Fruit fly (Drosophila melanogaster): ENCODE data around the gene CG11756.
A peak's percentile ranks its signal among the peaks of the same experiment; 100 is the strongest.

Gene CG11756

DNA sequence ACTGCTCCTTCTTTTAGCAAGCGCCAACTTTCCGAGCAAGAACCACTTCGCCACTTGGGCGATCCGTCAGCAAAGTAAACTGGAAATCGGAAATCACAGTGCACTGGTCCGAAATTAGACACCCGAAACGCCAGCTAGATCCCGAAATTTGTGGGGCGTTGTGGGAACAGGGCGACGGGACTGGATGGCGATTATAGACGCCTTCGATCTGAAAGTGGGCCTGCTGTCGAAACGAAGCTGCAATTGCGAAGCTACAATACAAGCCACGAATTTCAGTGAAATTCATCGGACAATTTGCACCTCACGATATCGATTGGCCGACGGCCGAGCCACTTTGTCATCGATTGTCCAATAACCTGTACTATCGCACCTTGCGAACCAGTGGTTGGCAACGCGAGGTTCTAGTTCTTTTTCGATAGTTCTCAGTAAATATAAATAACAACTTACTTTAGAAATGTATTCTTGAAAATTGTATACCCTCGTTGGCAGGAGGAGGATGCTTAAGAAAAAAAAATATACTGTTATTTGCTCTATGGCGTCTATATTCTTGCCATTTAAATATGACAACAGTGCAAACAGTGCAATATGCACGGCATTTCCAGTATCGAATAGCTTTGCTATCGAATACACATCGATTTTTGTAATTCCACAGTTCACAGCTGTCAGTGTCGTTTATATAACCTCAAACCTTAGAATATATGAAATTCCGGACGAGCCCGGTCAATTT, 20.0 kb downstream of the CG11756 start, which contains the start of the genes hop and Tim8 (continued):
- TF ChIP-seq Taf1 (GFP tag; IDR thresholded peaks at IDR 0.05) (no peak), CG1529 (GFP tag; optimal IDR thresholded peaks at IDR 0.05) (no peak), CG6175 (GFP tag; IDR thresholded peaks at IDR 0.05) (no peak), CG4282 (GFP tag; optimal IDR thresholded peaks at IDR 0.05) (no peak), zfh1 (GFP tag; IDR thresholded peaks at IDR 0.05) (no peak), knrl (GFP tag; IDR thresholded peaks at IDR 0.05; ENCODE audit: partially characterized antibody) (peak; percentile 91), CG2202 (tag; optimal IDR thresholded peaks at IDR 0.05) (no peak), CG8290 (GFP tag; optimal IDR thresholded peaks at IDR 0.05) (no peak), CG8290 (tag; optimal IDR thresholded peaks at IDR 0.05) (no peak), CG17912 (GFP tag; optimal IDR thresholded peaks at IDR 0.05) (no peak), Nf-YC (tag; optimal IDR thresholded peaks at IDR 0.05) (peak; percentile 45), Hsf (GFP tag; optimal IDR thresholded peaks at IDR 0.05) (no peak), ATbp (GFP tag; optimal IDR thresholded peaks at IDR 0.05) (no peak), CG15479 (GFP tag; optimal IDR thresholded peaks at IDR 0.05) (no peak), mam (GFP tag; optimal IDR thresholded peaks at IDR 0.05) (no peak), CG10979 (tag; optimal IDR thresholded peaks at IDR 0.05) (no peak), jumu (GFP tag; optimal IDR thresholded peaks at IDR 0.05) (no peak), Lpt (GFP tag; optimal IDR thresholded peaks at IDR 0.05) (no peak), CG30020 (tag; optimal IDR thresholded peaks at IDR 0.05) (peak; percentile 46), pan (optimal IDR thresholded peaks at IDR 0.05) (no peak), pan (GFP tag; optimal IDR thresholded peaks at IDR 0.05 in 1 of 2, IDR thresholded peaks at IDR 0.05 in 1 of 2) (no peak), Nf-YB (GFP tag; optimal IDR thresholded peaks at IDR 0.05) (no peak), fu2 (GFP tag; optimal IDR thresholded peaks at IDR 0.05) (no peak), so (GFP tag; IDR thresholded peaks at IDR 0.05) (no peak), Dll (GFP tag; IDR thresholded peaks at IDR 0.05; ENCODE audit: partially characterized antibody) (peak; percentile 87), PHDP (tag; optimal IDR thresholded peaks at IDR 0.05) (no peak), fd64A (GFP tag; optimal IDR thresholded peaks at IDR 0.05) (no peak), Tbp (GFP tag; optimal IDR thresholded peaks at IDR 0.05) (peak; percentile 69), CG31441 (GFP tag; IDR thresholded peaks at IDR 0.05) (no peak), ab (GFP tag; optimal IDR thresholded peaks at IDR 0.05) (no peak), CG10543 (GFP tag; optimal IDR thresholded peaks at IDR 0.05) (no peak), dysf (GFP tag; IDR thresholded peaks at IDR 0.05) (no peak), CG2875 (GFP tag; optimal IDR thresholded peaks at IDR 0.05) (no peak), CG11723 (GFP tag; optimal IDR thresholded peaks at IDR 0.05) (no peak), Optix (GFP tag; IDR thresholded peaks at IDR 0.05) (no peak), CG3281 (GFP tag; optimal IDR thresholded peaks at IDR 0.05) (no peak), tup (GFP tag; optimal IDR thresholded peaks at IDR 0.05) (no peak), bbx (GFP tag; IDR thresholded peaks at IDR 0.05; ENCODE audit: partially characterized antibody) (peak; percentile 86), HHEX (GFP tag; optimal IDR thresholded peaks at IDR 0.05) (no peak), Neu2 (GFP tag; optimal IDR thresholded peaks at IDR 0.05; ENCODE audit: borderline replicate concordance) (no peak), hb (GFP tag; IDR thresholded peaks at IDR 0.05; ENCODE audit: partially characterized antibody) (peak; percentile 95), CG14667 (GFP tag; IDR thresholded peaks at IDR 0.05) (no peak), GATAe (GFP tag; conservative IDR thresholded peaks at IDR 0.05) (no peak), Usf (GFP tag; optimal IDR thresholded peaks at IDR 0.05) (no peak), CG5953 (GFP tag; IDR thresholded peaks at IDR 0.05) (no peak), Hr78 (GFP tag; optimal IDR thresholded peaks at IDR 0.05) (no peak), trem (tag; optimal IDR thresholded peaks at IDR 0.05) (peak; percentile 32), caup (GFP tag; optimal IDR thresholded peaks at IDR 0.05; ENCODE audit: severe bottlenecking) (no peak), toy (GFP tag; IDR thresholded peaks at IDR 0.05) (no peak), Gug (GFP tag; IDR thresholded peaks at IDR 0.05) (no peak), CrebB (tag; optimal IDR thresholded peaks at IDR 0.05) (no peak)
